Fruit fly (Drosophila melanogaster) whole organism, embryonic: Measurements from ENCODE around the gene CG34116.

Experiments
- Atf3 ChIP-seq: fragments of 200-800 bp; sonication (Bioruptor generic); optimal IDR thresholded peaks from 3 replicates; lab custom pipeline; 2016; ENCODE audit warnings: missing biosample characterization, missing genetic modification characterization
- B-H2 ChIP-seq: fragments of 200-800 bp; sonication (Bioruptor generic); optimal IDR thresholded peaks from 2 replicates; lab custom pipeline; 2018; ENCODE audit warnings: missing biosample characterization, mild to moderate bottlenecking, missing genetic modification characterization
- Bgb ChIP-seq: fragments of 200-800 bp; sonication (Bioruptor generic); IDR thresholded peaks from 2 replicates; pipeline ENCODE4 v1.3.6; 2022; ENCODE audit warnings: missing biosample characterization, missing genetic modification characterization; ENCODE audit not compliant: partially characterized antibody
- CG10267 ChIP-seq: fragments of 200-800 bp; sonication (Bioruptor generic); optimal IDR thresholded peaks from 2 replicates; lab custom pipeline; 2018; ENCODE audit warnings: missing biosample characterization, mild to moderate bottlenecking, missing genetic modification characterization, moderate library complexity
- CG10959 ChIP-seq: fragments of 200-800 bp; sonication (Bioruptor generic); IDR thresholded peaks from 2 replicates; pipeline ENCODE4 v1.3.6; 2022; ENCODE audit warnings: missing biosample characterization, missing genetic modification characterization
- CG11456 ChIP-seq: fragments of 200-800 bp; sonication (Bioruptor generic); IDR thresholded peaks from 3 replicates; pipeline ENCODE4 v1.3.6; 2022; ENCODE audit warnings: missing biosample characterization, missing genetic modification characterization
- CG12391 ChIP-seq: fragments of 200-800 bp; sonication (Bioruptor generic); optimal IDR thresholded peaks from 3 replicates; lab custom pipeline; 2018; ENCODE audit warnings: missing biosample characterization, mild to moderate bottlenecking, missing genetic modification characterization, moderate library complexity
- CG13123 ChIP-seq: fragments of 200-800 bp; sonication (Bioruptor generic); optimal IDR thresholded peaks from 2 replicates; lab custom pipeline; 2016; ENCODE audit warnings: missing biosample characterization, missing genetic modification characterization
- CG13296 ChIP-seq: fragments of 200-800 bp; sonication (Bioruptor generic); optimal IDR thresholded peaks from 3 replicates; lab custom pipeline; 2018; ENCODE audit warnings: missing biosample characterization, mild to moderate bottlenecking, missing genetic modification characterization
- CG15696 ChIP-seq: fragments of 200-800 bp; sonication (Bioruptor generic); optimal IDR thresholded peaks from 2 replicates; lab custom pipeline; 2019; ENCODE audit warnings: missing biosample characterization, mild to moderate bottlenecking, missing genetic modification characterization, moderate library complexity
- CG1603 ChIP-seq: fragments of 200-800 bp; sonication (Bioruptor generic); optimal IDR thresholded peaks from 2 replicates; lab custom pipeline; 2019; ENCODE audit warnings: missing biosample characterization, mild to moderate bottlenecking, missing genetic modification characterization, moderate library complexity
- CG17361 ChIP-seq: fragments of 200-800 bp; sonication (Bioruptor generic); IDR thresholded peaks from 3 replicates; pipeline ENCODE4 v1.3.6; 2022; ENCODE audit warnings: missing biosample characterization, missing genetic modification characterization
- CG17912 ChIP-seq: fragments of 200-800 bp; sonication (Bioruptor generic); optimal IDR thresholded peaks from 2 replicates; lab custom pipeline; 2018; ENCODE audit warnings: missing biosample characterization, mild to moderate bottlenecking, missing genetic modification characterization
- CG1792 ChIP-seq: fragments of 200-800 bp; sonication (Bioruptor generic); optimal IDR thresholded peaks from 2 replicates; lab custom pipeline; 2016; ENCODE audit warnings: missing biosample characterization, missing genetic modification characterization
- CG2202 ChIP-seq: fragments of 200-800 bp; sonication (Bioruptor generic); optimal IDR thresholded peaks from 2 replicates; lab custom pipeline; 2018; ENCODE audit warnings: missing biosample characterization, mild to moderate bottlenecking, missing genetic modification characterization
- CG2678 ChIP-seq: fragments of 200-800 bp; sonication (Bioruptor generic); optimal IDR thresholded peaks from 3 replicates; lab custom pipeline; 2019; ENCODE audit warnings: missing biosample characterization, mild to moderate bottlenecking, missing genetic modification characterization, moderate library complexity
- CG30431 ChIP-seq: fragments of 200-800 bp; sonication (Bioruptor generic); optimal IDR thresholded peaks from 2 replicates; lab custom pipeline; 2017; ENCODE audit warnings: missing biosample characterization, missing genetic modification characterization
- CG31224 ChIP-seq: fragments of 200-800 bp; sonication (Bioruptor generic); IDR thresholded peaks from 2 replicates; pipeline ENCODE4 v1.3.6; 2022; ENCODE audit warnings: missing biosample characterization, missing genetic modification characterization
- CG34376 ChIP-seq: fragments of 200-800 bp; sonication (Bioruptor generic); optimal IDR thresholded peaks from 2 replicates; lab custom pipeline; 2018; ENCODE audit warnings: missing biosample characterization, mild to moderate bottlenecking, missing genetic modification characterization
- CG6813 ChIP-seq: fragments of 200-800 bp; sonication (Bioruptor generic); optimal IDR thresholded peaks from 2 replicates; lab custom pipeline; 2017; ENCODE audit warnings: missing biosample characterization, missing genetic modification characterization, mild to moderate bottlenecking, moderate library complexity, missing genetic modification reagents
- CG7839 ChIP-seq: fragments of 200-800 bp; sonication (Bioruptor generic); optimal IDR thresholded peaks from 3 replicates; lab custom pipeline; 2018; ENCODE audit warnings: missing biosample characterization, mild to moderate bottlenecking, missing genetic modification characterization, moderate library complexity
- CG9932 ChIP-seq: fragments of 200-800 bp; sonication (Bioruptor generic); IDR thresholded peaks from 2 replicates; pipeline ENCODE4 v1.3.6; 2022; ENCODE audit warnings: missing biosample characterization, missing genetic modification characterization
- Dbx ChIP-seq: fragments of 200-800 bp; sonication (Bioruptor generic); IDR thresholded peaks from 3 replicates; pipeline ENCODE4 v1.3.6; 2022; ENCODE audit warnings: missing biosample characterization, missing genetic modification characterization
- Dll ChIP-seq: fragments of 200-800 bp; sonication (Bioruptor generic); IDR thresholded peaks from 4 replicates; pipeline ENCODE4 v1.3.6; 2022; ENCODE audit warnings: missing biosample characterization, missing genetic modification characterization; ENCODE audit not compliant: partially characterized antibody
- GATAe ChIP-seq: fragments of 200-800 bp; sonication (Bioruptor generic); conservative IDR thresholded peaks from 2 replicates; pipeline ENCODE4 v1.3.6; 2022; ENCODE audit warnings: missing biosample characterization, missing genetic modification characterization
- Gsc ChIP-seq: fragments of 200-800 bp; sonication (Bioruptor generic); IDR thresholded peaks from 2 replicates; pipeline ENCODE4 v1.3.6; 2022; ENCODE audit warnings: missing biosample characterization, missing genetic modification characterization
- HLH54F ChIP-seq: fragments of 200-800 bp; sonication (Bioruptor generic); optimal IDR thresholded peaks from 3 replicates; lab custom pipeline; 2016; ENCODE audit warnings: missing biosample characterization, missing genetic modification characterization
- Hr39 ChIP-seq: fragments of >200 bp; optimal IDR thresholded peaks from 2 replicates; lab custom pipeline; 2017
- Myb ChIP-seq: fragments of 200-800 bp; sonication (Bioruptor generic); optimal IDR thresholded peaks from 2 replicates; lab custom pipeline; 2016; ENCODE audit warnings: missing biosample characterization, missing genetic modification characterization
- Opbp ChIP-seq: fragments of 200-800 bp; sonication (Bioruptor generic); IDR thresholded peaks from 3 replicates; pipeline ENCODE4 v1.3.6; 2022; ENCODE audit warnings: missing biosample characterization, missing genetic modification characterization; ENCODE audit not compliant: partially characterized antibody
- Optix ChIP-seq: fragments of 200-800 bp; sonication (Bioruptor generic); IDR thresholded peaks from 3 replicates; pipeline ENCODE4 v1.3.6; 2022; ENCODE audit warnings: missing biosample characterization, missing genetic modification characterization
- Tbp ChIP-seq: fragments of >200 bp; optimal IDR thresholded peaks from 2 replicates; lab custom pipeline; 2018; ENCODE audit warnings: missing biosample characterization, missing genetic modification characterization
- Trl ChIP-seq, 3 experiments: fragments of >200 bp in 2 of 3; fragments of 200-800 bp in 1 of 3; sonication (Bioruptor generic) in 1 of 3; optimal IDR thresholded peaks; 2 replicates in 1 of 3; 3 replicates in 2 of 3; lab custom pipeline; 2016 to 2017; ENCODE audit warnings: missing biosample characterization in 1 of 3, missing genetic modification characterization in 1 of 3
- cas ChIP-seq: fragments of 200-800 bp; sonication (Bioruptor generic); IDR thresholded peaks from 2 replicates; pipeline ENCODE4 v1.3.6; 2022; ENCODE audit warnings: missing biosample characterization, missing genetic modification characterization
- chinmo ChIP-seq: fragments of 200-800 bp; sonication (Bioruptor generic); IDR thresholded peaks from 4 replicates; pipeline ENCODE4 v1.3.6; 2022; ENCODE audit warnings: missing biosample characterization, missing genetic modification characterization; ENCODE audit not compliant: partially characterized antibody
- danr ChIP-seq: fragments of 200-800 bp; sonication (Bioruptor generic); IDR thresholded peaks from 2 replicates; pipeline ENCODE4 v1.3.6; 2022; ENCODE audit warnings: missing biosample characterization, missing genetic modification characterization
- disco-r ChIP-seq: fragments of 200-800 bp; sonication (Bioruptor generic); optimal IDR thresholded peaks from 2 replicates; lab custom pipeline; 2016; ENCODE audit warnings: missing biosample characterization, missing genetic modification characterization
- exex ChIP-seq: fragments of 200-800 bp; sonication (Bioruptor generic); optimal IDR thresholded peaks from 4 replicates; lab custom pipeline; 2018; ENCODE audit warnings: missing biosample characterization, mild to moderate bottlenecking, missing genetic modification characterization, moderate library complexity
- gfzf ChIP-seq: fragments of 200-800 bp; sonication (Bioruptor generic); optimal IDR thresholded peaks from 2 replicates; lab custom pipeline; 2016; ENCODE audit warnings: missing biosample characterization, mild to moderate bottlenecking, missing genetic modification characterization, moderate library complexity
- hbn ChIP-seq: fragments of 200-800 bp; sonication (Bioruptor generic); IDR thresholded peaks from 2 replicates; pipeline ENCODE4 v1.3.6; 2022; ENCODE audit warnings: missing biosample characterization, missing genetic modification characterization; ENCODE audit not compliant: partially characterized antibody
- ken ChIP-seq: fragments of 200-800 bp; sonication (Bioruptor generic); IDR thresholded peaks from 3 replicates; pipeline ENCODE4 v1.3.6; 2022; ENCODE audit warnings: missing biosample characterization, missing genetic modification characterization
- klu ChIP-seq: fragments of 200-800 bp; sonication (Bioruptor generic); IDR thresholded peaks from 2 replicates; pipeline ENCODE4 v1.3.6; 2022; ENCODE audit warnings: missing biosample characterization, missing genetic modification characterization
- nom ChIP-seq: fragments of 200-800 bp; sonication (Bioruptor generic); optimal IDR thresholded peaks from 2 replicates; lab custom pipeline; 2017; ENCODE audit warnings: missing biosample characterization, missing genetic modification characterization, mild to moderate bottlenecking, moderate library complexity, missing genetic modification reagents
- peb ChIP-seq: fragments of 200-800 bp; sonication (Bioruptor generic); IDR thresholded peaks from 2 replicates; pipeline ENCODE4 v1.3.6; 2022; ENCODE audit warnings: missing biosample characterization, missing genetic modification characterization
- shn ChIP-seq: fragments of 200-800 bp; sonication (Bioruptor generic); optimal IDR thresholded peaks from 3 replicates; lab custom pipeline; 2016; ENCODE audit warnings: missing biosample characterization, missing genetic modification characterization
- sna ChIP-seq: fragments of 200-800 bp; sonication (Bioruptor generic); IDR thresholded peaks from 2 replicates; pipeline ENCODE4 v1.3.6; 2022; ENCODE audit warnings: missing biosample characterization, missing genetic modification characterization; ENCODE audit not compliant: partially characterized antibody
- ssp ChIP-seq: fragments of 200-800 bp; sonication (Bioruptor generic); IDR thresholded peaks from 2 replicates; pipeline ENCODE4 v1.3.6; 2022; ENCODE audit warnings: missing biosample characterization, missing genetic modification characterization
- tio ChIP-seq: fragments of 200-800 bp; sonication (Bioruptor generic); optimal IDR thresholded peaks from 2 replicates; lab custom pipeline; 2017; ENCODE audit warnings: missing biosample characterization, missing genetic modification characterization, inconsistent platforms
- trem ChIP-seq: fragments of 200-800 bp; optimal IDR thresholded peaks from 3 replicates; lab custom pipeline; 2019; ENCODE audit warnings: missing biosample characterization, mild to moderate bottlenecking, missing genetic modification characterization, moderate library complexity

The CG34116 gene

DNA sequence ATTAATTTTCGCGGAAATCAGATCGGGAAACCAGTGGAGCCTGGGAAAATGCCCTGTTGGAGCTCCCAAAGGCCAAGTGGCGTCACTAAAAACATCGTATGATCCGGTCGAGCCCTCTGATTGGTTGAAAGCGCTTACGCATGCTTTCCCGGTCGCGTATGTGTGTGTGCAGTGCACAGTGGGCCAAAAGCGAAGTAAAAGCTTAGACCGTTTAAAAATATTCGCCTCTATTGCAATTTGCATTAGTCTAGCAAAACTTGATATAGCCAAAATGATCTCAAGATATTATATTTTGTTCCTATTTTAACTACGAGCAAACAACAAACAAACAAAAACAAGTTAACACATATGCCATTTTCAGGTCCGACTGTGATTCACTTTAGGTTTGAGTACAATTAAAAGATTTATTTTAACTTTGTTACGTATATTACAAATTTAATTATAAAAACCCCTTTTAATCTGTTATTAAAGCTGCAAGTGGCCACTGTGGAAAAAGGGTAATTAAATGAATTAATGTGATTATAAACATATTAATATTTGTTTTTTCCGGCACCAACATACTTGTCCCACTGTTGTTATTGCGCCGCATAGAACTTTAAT is 11.5 kb downstream of the CG34116 start (continued):
- no peak for TF ChIP-seq Trl (optimal IDR thresholded peaks at IDR 0.05; lab: Kevin White, UChicago)
- peak; percentile 78 for TF ChIP-seq Trl (GFP tag; optimal IDR thresholded peaks at IDR 0.05; lab: Kevin White, UChicago)
- peak; percentile 57 for TF ChIP-seq Bgb (GFP tag; lab: Robert Waterston, UW)
- peak; percentile 82 for TF ChIP-seq tio (GFP tag; lab: Kevin White, UChicago)
- TF ChIP-seq CG10959 (GFP tag; lab: Robert Waterston, UW) = no peak
- TF ChIP-seq exex (tag; lab: Kevin White, UChicago) = peak; percentile 68
- peak; percentile 53 for TF ChIP-seq CG1792 (GFP tag; lab: Kevin White, UChicago)
- peak; percentile 67; the same call in 1 of the 4 replicates for TF ChIP-seq chinmo (GFP tag; lab: Robert Waterston, UW)
- peak; percentile 12; the same call in 1 of the 2 replicates for TF ChIP-seq peb (GFP tag; lab: Robert Waterston, UW)
- peak; percentile 33; the same call in 1 of the 2 replicates for TF ChIP-seq sna (GFP tag; lab: Robert Waterston, UW)
- TF ChIP-seq ken (GFP tag; lab: Robert Waterston, UW) = peak; percentile 60
- peak; percentile 77 for TF ChIP-seq CG10267 (tag; lab: Kevin White, UChicago)
- peak; percentile 41 for TF ChIP-seq Myb (GFP tag; lab: Kevin White, UChicago)
- TF ChIP-seq HLH54F = peak; percentile 74
- TF ChIP-seq disco-r (GFP tag; lab: Kevin White, UChicago) = peak; percentile 58
- peak; percentile 30 for TF ChIP-seq CG15696
- TF ChIP-seq B-H2 = peak; percentile 71
- TF ChIP-seq trem = peak; percentile 74
- TF ChIP-seq CG11456 (GFP tag; lab: Robert Waterston, UW) = peak; percentile 40; the same call in 2 of the 3 replicates
- no peak for TF ChIP-seq Hr39 (lab: Kevin White, UChicago)
- TF ChIP-seq CG17912 (GFP tag; lab: Kevin White, UChicago) = peak; percentile 36
- peak; percentile 53 for TF ChIP-seq CG2202 (tag; lab: Kevin White, UChicago)
- peak; percentile 92 for TF ChIP-seq CG34376 (GFP tag; lab: Kevin White, UChicago)
- peak; percentile 82 for TF ChIP-seq CG9932 (GFP tag; lab: Robert Waterston, UW)
- TF ChIP-seq cas = 0 out of 2 replicates have a peak, but pooled peaks have one; percentile 31
- peak; percentile 56; the same call in 1 of the 2 replicates for TF ChIP-seq klu (GFP tag; lab: Robert Waterston, UW)
- TF ChIP-seq Gsc (GFP tag; lab: Robert Waterston, UW) = no peak
- TF ChIP-seq ssp (GFP tag; lab: Robert Waterston, UW) = peak; percentile 49
- TF ChIP-seq CG13296 (GFP tag; lab: Kevin White, UChicago) = peak; percentile 90
- TF ChIP-seq CG6813 (GFP tag; lab: Kevin White, UChicago) = peak; percentile 82
- peak; percentile 88 for TF ChIP-seq CG12391 (tag; lab: Kevin White, UChicago)
- TF ChIP-seq Atf3 = peak; percentile 48
- peak; percentile 78 for TF ChIP-seq Dbx (GFP tag; lab: Robert Waterston, UW)
- TF ChIP-seq CG2678 (tag; lab: Kevin White, UChicago) = peak; percentile 94
- peak; percentile 92 for TF ChIP-seq CG17361
- TF ChIP-seq CG30431 (GFP tag; lab: Kevin White, UChicago) = peak; percentile 52
- peak; percentile 69 for TF ChIP-seq CG1603 (tag; lab: Kevin White, UChicago)
- no peak for TF ChIP-seq Opbp (GFP tag; lab: Robert Waterston, UW)
- no peak for TF ChIP-seq hbn
- TF ChIP-seq CG13123 (GFP tag; lab: Kevin White, UChicago) = peak; percentile 30
- TF ChIP-seq danr = no peak
- peak; percentile 74 for TF ChIP-seq shn (GFP tag; lab: Kevin White, UChicago)
- no peak for TF ChIP-seq Tbp (GFP tag; lab: Kevin White, UChicago)
- TF ChIP-seq Dll = peak; percentile 33; the same call in 1 of the 4 replicates
- no peak; the same call in 1 of the 2 replicates for TF ChIP-seq GATAe (GFP tag; lab: Robert Waterston, UW)
- TF ChIP-seq Optix (GFP tag; lab: Robert Waterston, UW) = peak; percentile 59; the same call in 2 of the 3 replicates
- TF ChIP-seq CG7839 = peak; percentile 91
- peak; percentile 78 for TF ChIP-seq nom
- TF ChIP-seq gfzf (GFP tag; lab: Kevin White, UChicago) = no peak
- TF ChIP-seq CG31224 (GFP tag; lab: Robert Waterston, UW) = peak; percentile 58; the same call in 1 of the 2 replicates
